Fruit fly (Drosophila melanogaster) whole organism, embryonic: ENCODE data around the gene barc.

Source experiments
- Bteb2 ChIP-seq: fragments of 200-800 bp; sonication (Bioruptor generic); optimal IDR thresholded peaks from 2 replicates; lab custom pipeline; 2016; ENCODE audit warnings: missing biosample characterization, missing genetic modification characterization
- CG10209 ChIP-seq: fragments of 200-800 bp; sonication (Bioruptor generic); optimal IDR thresholded peaks from 3 replicates; lab custom pipeline; 2017; ENCODE audit warnings: missing biosample characterization, mild to moderate bottlenecking, missing genetic modification characterization, missing genetic modification reagents
- CG10321 ChIP-seq: fragments of 200-800 bp; sonication (Bioruptor generic); IDR thresholded peaks from 2 replicates; pipeline ENCODE4 v1.3.6; 2022; ENCODE audit warnings: missing biosample characterization, missing genetic modification characterization
- CG10959 ChIP-seq: fragments of 200-800 bp; sonication (Bioruptor generic); IDR thresholded peaks from 2 replicates; pipeline ENCODE4 v1.3.6; 2022; ENCODE audit warnings: missing biosample characterization, missing genetic modification characterization
- CG11504 ChIP-seq: fragments of 200-800 bp; sonication (Bioruptor generic); optimal IDR thresholded peaks from 3 replicates; lab custom pipeline; 2019; ENCODE audit warnings: missing biosample characterization, mild to moderate bottlenecking, missing genetic modification characterization, moderate library complexity
- CG11696 ChIP-seq: fragments of 200-800 bp; sonication (Bioruptor generic); IDR thresholded peaks from 2 replicates; pipeline ENCODE4 v1.3.6; 2022; ENCODE audit warnings: missing biosample characterization, missing genetic modification characterization
- CG12071 ChIP-seq: fragments of 200-800 bp; sonication (Bioruptor generic); optimal IDR thresholded peaks from 3 replicates; lab custom pipeline; 2018; ENCODE audit warnings: missing biosample characterization, mild to moderate bottlenecking, missing genetic modification characterization
- CG12744 ChIP-seq: fragments of 200-800 bp; sonication (Bioruptor generic); optimal IDR thresholded peaks from 2 replicates; lab custom pipeline; 2016; ENCODE audit warnings: missing biosample characterization, missing genetic modification characterization
- CG14014 ChIP-seq: fragments of 200-800 bp; sonication (Bioruptor generic); IDR thresholded peaks from 2 replicates; pipeline ENCODE4 v1.3.6; 2022; ENCODE audit warnings: missing biosample characterization, missing genetic modification characterization
- CG14667 ChIP-seq: fragments of 200-800 bp; sonication (Bioruptor generic); IDR thresholded peaks from 2 replicates; pipeline ENCODE4 v1.3.6; 2022; ENCODE audit warnings: missing biosample characterization, missing genetic modification characterization
- CG15601 ChIP-seq: fragments of 200-800 bp; sonication (Bioruptor generic); optimal IDR thresholded peaks from 3 replicates; lab custom pipeline; 2019; ENCODE audit warnings: missing biosample characterization, mild to moderate bottlenecking, missing genetic modification characterization, moderate library complexity
- CG17361 ChIP-seq: fragments of 200-800 bp; sonication (Bioruptor generic); IDR thresholded peaks from 3 replicates; pipeline ENCODE4 v1.3.6; 2022; ENCODE audit warnings: missing biosample characterization, missing genetic modification characterization
- CG17385 ChIP-seq: fragments of 200-800 bp; sonication (Bioruptor generic); optimal IDR thresholded peaks from 3 replicates; lab custom pipeline; 2018; ENCODE audit warnings: missing biosample characterization, mild to moderate bottlenecking, missing genetic modification characterization
- CG17612 ChIP-seq: fragments of 200-800 bp; sonication (Bioruptor generic); IDR thresholded peaks from 2 replicates; pipeline ENCODE4 v1.3.6; 2022; ENCODE audit warnings: missing biosample characterization, missing genetic modification characterization
- CG18476 ChIP-seq: fragments of 200-800 bp; sonication (Bioruptor generic); optimal IDR thresholded peaks from 2 replicates; lab custom pipeline; 2016; ENCODE audit warnings: missing biosample characterization, mild to moderate bottlenecking, missing genetic modification characterization
- CG18619 ChIP-seq: fragments of 200-800 bp; sonication (Bioruptor generic); optimal IDR thresholded peaks from 3 replicates; lab custom pipeline; 2017; ENCODE audit warnings: missing biosample characterization, mild to moderate bottlenecking, missing genetic modification characterization
- CG2202 ChIP-seq: fragments of 200-800 bp; sonication (Bioruptor generic); optimal IDR thresholded peaks from 2 replicates; lab custom pipeline; 2018; ENCODE audit warnings: missing biosample characterization, mild to moderate bottlenecking, missing genetic modification characterization
- CG30020 ChIP-seq: fragments of 200-800 bp; optimal IDR thresholded peaks from 2 replicates; lab custom pipeline; 2019; ENCODE audit warnings: missing biosample characterization, mild to moderate bottlenecking, missing genetic modification characterization, moderate library complexity
- CG34224 ChIP-seq: fragments of 200-800 bp; sonication (Bioruptor generic); IDR thresholded peaks from 3 replicates; pipeline ENCODE4 v1.3.6; 2022; ENCODE audit warnings: missing biosample characterization, missing genetic modification characterization; ENCODE audit not compliant: partially characterized antibody
- CG4617 ChIP-seq: fragments of 200-800 bp; sonication (Bioruptor generic); optimal IDR thresholded peaks from 3 replicates; lab custom pipeline; 2016; ENCODE audit warnings: missing biosample characterization, missing genetic modification characterization, borderline replicate concordance
- CG6654 ChIP-seq: fragments of 200-800 bp; sonication (Bioruptor generic); optimal IDR thresholded peaks from 2 replicates; lab custom pipeline; 2017; ENCODE audit warnings: missing biosample characterization, mild to moderate bottlenecking, missing genetic modification characterization
- CG6813 ChIP-seq: fragments of 200-800 bp; sonication (Bioruptor generic); optimal IDR thresholded peaks from 2 replicates; lab custom pipeline; 2017; ENCODE audit warnings: missing biosample characterization, missing genetic modification characterization, mild to moderate bottlenecking, moderate library complexity, missing genetic modification reagents
- CrebB ChIP-seq: fragments of 200-800 bp; sonication (Bioruptor generic); optimal IDR thresholded peaks from 3 replicates; lab custom pipeline; 2018; ENCODE audit warnings: missing biosample characterization, mild to moderate bottlenecking, missing genetic modification characterization
- D ChIP-seq, 2 experiments: fragments of 200-800 bp in 1 of 2; fragments of >200 bp in 1 of 2; sonication (Bioruptor generic) in 1 of 2; optimal IDR thresholded peaks; 2 replicates in 1 of 2; 3 replicates in 1 of 2; lab custom pipeline; 2017; ENCODE audit warnings: mild to moderate bottlenecking in 1 of 2, missing biosample characterization in 1 of 2, missing genetic modification characterization in 1 of 2, missing genetic modification reagents in 1 of 2
- Doc2 ChIP-seq: fragments of 200-800 bp; sonication (Bioruptor generic); IDR thresholded peaks from 2 replicates; pipeline ENCODE4 v1.3.6; 2022; ENCODE audit warnings: missing biosample characterization, missing genetic modification characterization
- Med ChIP-seq: fragments of 200-800 bp; sonication (Bioruptor generic); peaks from one replicate; lab custom pipeline; 2016; ENCODE audit warnings: missing biosample characterization, missing genetic modification characterization, mild to moderate bottlenecking, inconsistent platforms, moderate library complexity
- Meics ChIP-seq: fragments of 200-800 bp; sonication (Bioruptor generic); optimal IDR thresholded peaks from 2 replicates; lab custom pipeline; 2017; ENCODE audit warnings: missing biosample characterization, mild to moderate bottlenecking, missing genetic modification characterization
- Mrtf ChIP-seq: fragments of 200-800 bp; sonication (Bioruptor generic); IDR thresholded peaks from 3 replicates; pipeline ENCODE4 v1.3.6; 2022; ENCODE audit warnings: missing biosample characterization, missing genetic modification characterization
- NC2β ChIP-seq: fragments of 200-800 bp; sonication (Bioruptor generic); optimal IDR thresholded peaks from 2 replicates; lab custom pipeline; 2016; ENCODE audit warnings: missing biosample characterization, missing genetic modification characterization
- Sox100B ChIP-seq: fragments of 200-800 bp; sonication (Bioruptor generic); optimal IDR thresholded peaks from 3 replicates; lab custom pipeline; 2018; ENCODE audit warnings: missing biosample characterization, mild to moderate bottlenecking, missing genetic modification characterization
- Sry-β ChIP-seq: fragments of 200-800 bp; sonication (Bioruptor generic); optimal IDR thresholded peaks from 2 replicates; lab custom pipeline; 2018; ENCODE audit warnings: missing biosample characterization, mild to moderate bottlenecking, missing genetic modification characterization, moderate library complexity
- Taf1 ChIP-seq: fragments of 200-800 bp; sonication (Bioruptor generic); IDR thresholded peaks from 2 replicates; pipeline ENCODE4 v1.3.6; 2022; ENCODE audit warnings: missing biosample characterization, missing genetic modification characterization
- Usf ChIP-seq: fragments of 200-800 bp; sonication (Bioruptor generic); optimal IDR thresholded peaks from 2 replicates; lab custom pipeline; 2017; ENCODE audit warnings: missing genotype, missing biosample characterization, missing genetic modification characterization
- Xbp1 ChIP-seq: fragments of 200-800 bp; sonication (Bioruptor generic); optimal IDR thresholded peaks from 3 replicates; lab custom pipeline; 2016; ENCODE audit warnings: missing biosample characterization, mild to moderate bottlenecking, missing genetic modification characterization
- Xrp1 ChIP-seq: fragments of 200-800 bp; sonication (Bioruptor generic); IDR thresholded peaks from 2 replicates; pipeline ENCODE4 v1.3.6; 2022; ENCODE audit warnings: missing biosample characterization, missing genetic modification characterization
- chn ChIP-seq: fragments of 200-800 bp; sonication (Bioruptor generic); optimal IDR thresholded peaks from 2 replicates; lab custom pipeline; 2016; ENCODE audit warnings: missing biosample characterization, missing genetic modification characterization
- dpn ChIP-seq, 2 experiments: fragments of 200-800 bp; sonication (Bioruptor generic); optimal IDR thresholded peaks; 3 replicates each; lab custom pipeline; 2016; ENCODE audit warnings: missing biosample characterization in 2 of 2, missing genetic modification characterization in 2 of 2
- dysf ChIP-seq: fragments of 200-800 bp; sonication (Bioruptor generic); IDR thresholded peaks from 3 replicates; pipeline ENCODE4 v1.3.6; 2022; ENCODE audit warnings: missing biosample characterization, missing genetic modification characterization
- ftz-f1 ChIP-seq: fragments of 200-800 bp; sonication (Bioruptor generic); optimal IDR thresholded peaks from 2 replicates; lab custom pipeline; 2016; ENCODE audit warnings: missing biosample characterization, missing genetic modification characterization
- hb ChIP-seq: fragments of 200-800 bp; sonication (Bioruptor generic); IDR thresholded peaks from 3 replicates; pipeline ENCODE4 v1.3.6; 2022; ENCODE audit warnings: missing biosample characterization, missing genetic modification characterization; ENCODE audit not compliant: partially characterized antibody
- mam ChIP-seq: fragments of 200-800 bp; sonication (Bioruptor generic); optimal IDR thresholded peaks from 3 replicates; lab custom pipeline; 2016; ENCODE audit warnings: missing biosample characterization, missing genetic modification characterization
- mirr ChIP-seq: fragments of 200-800 bp; sonication (Bioruptor generic); optimal IDR thresholded peaks from 3 replicates; lab custom pipeline; 2018; ENCODE audit warnings: missing biosample characterization, mild to moderate bottlenecking, missing genetic modification characterization
- psq ChIP-seq: fragments of 200-800 bp; sonication (Bioruptor generic); optimal IDR thresholded peaks from 2 replicates; lab custom pipeline; 2017; ENCODE audit warnings: missing biosample characterization, missing genetic modification characterization
- rib ChIP-seq: fragments of 200-800 bp; sonication (Bioruptor generic); IDR thresholded peaks from 2 replicates; pipeline ENCODE4 v1.3.6; 2022; ENCODE audit warnings: missing biosample characterization, missing genetic modification characterization
- scrt ChIP-seq: fragments of 200-800 bp; sonication (Bioruptor generic); optimal IDR thresholded peaks from 2 replicates; lab custom pipeline; 2018; ENCODE audit warnings: missing biosample characterization, mild to moderate bottlenecking, missing genetic modification characterization, moderate library complexity
- slou ChIP-seq: fragments of 200-800 bp; sonication (Bioruptor generic); optimal IDR thresholded peaks from 3 replicates; lab custom pipeline; 2016; ENCODE audit warnings: missing biosample characterization, missing genetic modification characterization
- sob ChIP-seq: fragments of 200-800 bp; sonication (Bioruptor generic); IDR thresholded peaks from 2 replicates; pipeline ENCODE4 v1.3.6; 2022; ENCODE audit warnings: missing biosample characterization, missing genetic modification characterization
- tna ChIP-seq: fragments of 200-800 bp; sonication (Bioruptor generic); IDR thresholded peaks from 2 replicates; pipeline ENCODE4 v1.3.6; 2022; ENCODE audit warnings: missing biosample characterization, missing genetic modification characterization; ENCODE audit not compliant: partially characterized antibody
- usp ChIP-seq: fragments of >200 bp; optimal IDR thresholded peaks from 2 replicates; lab custom pipeline; 2017; ENCODE audit warnings: missing biosample characterization, missing genetic modification characterization
- yki ChIP-seq: fragments of >200 bp; optimal IDR thresholded peaks from 3 replicates; lab custom pipeline; 2018
- zen ChIP-seq: fragments of 200-800 bp; sonication (Bioruptor generic); optimal IDR thresholded peaks from 3 replicates; lab custom pipeline; 2018; ENCODE audit warnings: missing biosample characterization, mild to moderate bottlenecking, missing genetic modification characterization, moderate library complexity

The barc gene

DNA sequence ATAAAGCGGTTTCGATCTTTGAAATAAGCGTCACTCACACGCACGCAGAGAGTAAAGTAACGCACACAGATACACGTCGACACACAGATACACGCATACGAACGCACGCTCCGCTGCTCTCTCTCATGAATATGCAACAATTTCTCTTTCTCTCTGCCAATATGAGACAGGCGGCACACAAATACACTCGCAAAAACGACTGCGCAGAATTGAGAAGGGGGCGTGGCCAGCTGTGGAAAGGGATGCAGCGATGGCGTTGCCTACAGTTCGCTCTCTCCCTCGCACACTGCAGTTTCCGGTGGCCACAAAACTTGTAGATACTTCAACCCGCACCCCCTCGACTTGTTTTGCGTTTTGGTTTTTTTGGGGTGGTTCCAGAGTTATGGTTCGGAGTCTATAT is 46.7 kb upstream of the barc start (continued):
- TF ChIP-seq hb (GFP tag; lab: Robert Waterston, UW) (no peak), Xrp1 (0 out of 2 replicates have a peak, but pooled peaks have one; percentile 36), CG6813 (GFP tag; lab: Kevin White, UChicago) (peak; percentile 63), slou (GFP tag; lab: Kevin White, UChicago) (no peak), CG17361 (GFP tag; lab: Robert Waterston, UW) (no peak), mirr (GFP tag; lab: Kevin White, UChicago) (no peak), ftz-f1 (GFP tag; lab: Kevin White, UChicago) (no peak), CG4617 (GFP tag; lab: Kevin White, UChicago) (no peak), Sox100B (GFP tag; lab: Kevin White, UChicago) (peak; percentile 30), Mrtf (GFP tag; lab: Robert Waterston, UW) (0 out of 3 replicates have a peak, but pooled peaks have one; percentile 11), Taf1 (GFP tag; lab: Robert Waterston, UW) (no peak), dpn (GFP tag; optimal IDR thresholded peaks at IDR 0.05; lab: Kevin White, UChicago) (peak in 1 of 2 experiments; percentile 3), rib (GFP tag; lab: Robert Waterston, UW) (no peak), mam (no peak), CG10321 (GFP tag; lab: Robert Waterston, UW) (peak; percentile 92), Meics (peak; percentile 35), yki (lab: Kevin White, UChicago) (peak; percentile 50), Bteb2 (GFP tag; lab: Kevin White, UChicago) (no peak), CG6654 (no peak), CG17612 (GFP tag; lab: Robert Waterston, UW) (no peak), scrt (GFP tag; lab: Kevin White, UChicago) (peak; percentile 60), dysf (GFP tag; lab: Robert Waterston, UW) (no peak; the same call in 2 of the 3 replicates), chn (GFP tag; lab: Kevin White, UChicago) (no peak), NC2β (GFP tag; lab: Kevin White, UChicago) (peak; percentile 45), CG34224 (0 out of 3 replicates have a peak, but pooled peaks have one; percentile 28), CG18619 (GFP tag; lab: Kevin White, UChicago) (no peak), CG14667 (GFP tag; lab: Robert Waterston, UW) (no peak), sob (GFP tag; lab: Robert Waterston, UW) (0 out of 2 replicates have a peak, but pooled peaks have one; percentile 11), Doc2 (GFP tag; lab: Robert Waterston, UW) (no peak), CG15601 (tag; lab: Kevin White, UChicago) (no peak), CG10959 (GFP tag; lab: Robert Waterston, UW) (no peak), CrebB (no peak), CG30020 (tag; lab: Kevin White, UChicago) (no peak), CG17385 (GFP tag; lab: Kevin White, UChicago) (peak; percentile 53), Usf (GFP tag; lab: Kevin White, UChicago) (no peak), CG10209 (GFP tag; lab: Kevin White, UChicago) (no peak), CG18476 (GFP tag; lab: Kevin White, UChicago) (no peak), CG12744 (no peak), tna (GFP tag; lab: Robert Waterston, UW) (no peak), Xbp1 (peak; percentile 33), D (optimal IDR thresholded peaks at IDR 0.05; lab: Kevin White, UChicago) (peak; percentile 83), D (GFP tag; optimal IDR thresholded peaks at IDR 0.05; lab: Kevin White, UChicago) (peak; percentile 40), CG14014 (GFP tag; lab: Robert Waterston, UW) (no peak), CG12071 (peak; percentile 76), psq (no peak), zen (tag; lab: Kevin White, UChicago) (no peak), Med (GFP tag; lab: Kevin White, UChicago) (peak; percentile 90), usp (GFP tag; lab: Kevin White, UChicago) (no peak), CG11696 (GFP tag; lab: Robert Waterston, UW) (no peak), Sry-β (GFP tag; lab: Kevin White, UChicago) (no peak), CG11504 (tag; lab: Kevin White, UChicago) (no peak), CG2202 (tag; lab: Kevin White, UChicago) (peak; percentile 25)
